Comparison of ENCODE assay signal across 5 worm cellular contexts in the genomic region with DNA sequence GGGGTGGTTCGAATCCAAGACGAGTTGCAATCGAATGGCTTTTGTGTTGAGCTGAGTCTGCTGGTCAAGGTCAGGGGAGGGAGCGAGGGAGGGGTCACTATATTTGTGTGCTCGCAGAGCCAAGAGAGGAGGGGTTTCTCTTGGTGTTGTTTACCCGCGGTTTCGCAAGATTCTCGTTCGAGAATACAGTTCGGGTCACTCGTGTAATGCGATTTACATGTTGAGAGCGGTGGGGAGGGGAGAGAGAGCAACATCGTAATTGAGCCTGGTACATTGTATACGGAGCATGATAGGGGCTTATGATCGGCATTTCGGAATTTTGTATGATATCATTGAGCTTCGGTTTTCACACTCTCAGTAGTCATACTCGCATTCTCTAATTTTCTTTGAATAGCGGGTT.
TF ChIP-seq lines count a peak whose summit lies in the region.

TSS of gene F30H5.3 (minus strand) at position 101 of the 400 bp plus-strand sequence.

TF ChIP-seq in whole organism, L1 larva, 84 proteins besides CTCF, POLR2A, EP300 and RAD21:
- TF ChIP-seq ceh-90 (tag; optimal IDR thresholded peaks at IDR 0.05; lab: Kevin White, UChicago) (no peak), ets-5 (GFP tag; IDR thresholded peaks at IDR 0.05; lab: Robert Waterston, UW) (0 out of 2 replicates have a peak, but pooled peaks have one; percentile 56), fkh-4 (tag; optimal IDR thresholded peaks at IDR 0.05; lab: Kevin White, UChicago; ENCODE audit: borderline replicate concordance) (no peak), nhr-237 (tag; optimal IDR thresholded peaks at IDR 0.05; lab: Kevin White, UChicago) (no peak)
TF ChIP-seq in whole organism, L1 larva: peak in this region for 1.

TF ChIP-seq in whole organism, L4 larva, 104 proteins besides CTCF, POLR2A, EP300 and RAD21:
- TF ChIP-seq dmd-8 (GFP tag; IDR thresholded peaks at IDR 0.05; lab: Robert Waterston, UW) (0 out of 2 replicates have a peak, but pooled peaks have one; percentile 13), mxl-2 (GFP tag; conservative IDR thresholded peaks at IDR 0.05; lab: Robert Waterston, UW) (no peak)
TF ChIP-seq in whole organism, L4 larva: peak in this region for 1.

TF ChIP-seq in whole organism, late embryonic, 69 proteins besides CTCF, POLR2A, EP300 and RAD21:
- TF ChIP-seq pha-2 (tag; optimal IDR thresholded peaks at IDR 0.05; lab: Kevin White, UChicago) (peak; percentile 12), ama-1 (optimal IDR thresholded peaks at IDR 0.05; lab: Kevin White, UChicago) (no peak), odd-2 (tag; optimal IDR thresholded peaks at IDR 0.05; lab: Kevin White, UChicago) (no peak)

TF ChIP-seq in whole organism, mixed stage, embryonic, 35 proteins besides CTCF, POLR2A, EP300 and RAD21:
- TF ChIP-seq lin-32 (GFP tag; optimal IDR thresholded peaks at IDR 0.05; lab: Kevin White, UChicago) (no peak), tbx-8 (GFP tag; optimal IDR thresholded peaks at IDR 0.05; lab: Kevin White, UChicago) (no peak), mep-1 (tag; optimal IDR thresholded peaks at IDR 0.05; lab: Kevin White, UChicago) (no peak), pha-4 (tag; optimal IDR thresholded peaks at IDR 0.05; lab: Kevin White, UChicago) (peak; percentile 8)

TF ChIP-seq in whole organism, young adult, 124 proteins besides CTCF, POLR2A, EP300 and RAD21:
- TF ChIP-seq ceh-58 (GFP tag; IDR thresholded peaks at IDR 0.05; lab: Robert Waterston, UW) (0 out of 2 replicates have a peak, but pooled peaks have one; percentile 40), zfh-2 (GFP tag; conservative IDR thresholded peaks at IDR 0.05; lab: Robert Waterston, UW) (0 out of 2 replicates have a peak, but pooled peaks have one; percentile 24), hmg-20 (GFP tag; IDR thresholded peaks at IDR 0.05; lab: Robert Waterston, UW) (no peak), F23B12.7 (tag; optimal IDR thresholded peaks at IDR 0.05; lab: Kevin White, UChicago; ENCODE audit: insufficient read depth) (no peak), ztf-18 (tag; optimal IDR thresholded peaks at IDR 0.05; lab: Kevin White, UChicago) (no peak)
